Worm (Caenorhabditis elegans): Measurements from ENCODE around the gene F35H10.2.

ce11 chrIV:8378280-8378679, 49.3 kb downstream of the F35H10.2 start:
- no peak for TF ChIP-seq ama-1 (optimal IDR thresholded peaks at IDR 0.05)
- TF ChIP-seq tbx-11 (GFP tag; IDR thresholded peaks at IDR 0.05) = no peak
- TF ChIP-seq ceh-36 (tag; optimal IDR thresholded peaks at IDR 0.05) = no peak
- TF ChIP-seq B0310.2 (tag; optimal IDR thresholded peaks at IDR 0.05) = no peak
- no peak for TF ChIP-seq hmbx-1 (tag; optimal IDR thresholded peaks at IDR 0.05)
- TF ChIP-seq tbx-37 (GFP tag; conservative IDR thresholded peaks at IDR 0.05) = no peak
- no peak for TF ChIP-seq flt-1 (GFP tag; IDR thresholded peaks at IDR 0.05)
- no peak for TF ChIP-seq pes-1 (GFP tag; IDR thresholded peaks at IDR 0.05)
- no peak for TF ChIP-seq hmg-4 (GFP tag; optimal IDR thresholded peaks at IDR 0.05)
- TF ChIP-seq hnd-1 (tag; optimal IDR thresholded peaks at IDR 0.05) = no peak
- no peak for TF ChIP-seq tra-4 (tag; optimal IDR thresholded peaks at IDR 0.05)
- no peak for TF ChIP-seq aly-1 (tag; optimal IDR thresholded peaks at IDR 0.05)
- TF ChIP-seq sea-1 (GFP tag; conservative IDR thresholded peaks at IDR 0.05) = no peak
- TF ChIP-seq ets-7 (tag; optimal IDR thresholded peaks at IDR 0.05) = no peak

All from whole organism, early embryonic.